Worm (Caenorhabditis elegans): ENCODE results near the gene gmap-3.

The gmap-3 gene

ce11 chrX:12913398-12914071 is 27.2 kb downstream of the gmap-3 start:
- TF ChIP-seq lin-39 (tag; optimal IDR thresholded peaks at IDR 0.05) (no peak), Y5F2A.4 (GFP tag; optimal IDR thresholded peaks at IDR 0.05) (no peak), spr-3 (GFP tag; optimal IDR thresholded peaks at IDR 0.05) (no peak), php-3 (GFP tag; IDR thresholded peaks at IDR 0.05) (no peak), nhr-102 (tag; optimal IDR thresholded peaks at IDR 0.05) (no peak), hlh-30 (tag; optimal IDR thresholded peaks at IDR 0.05; ENCODE audit: insufficient read depth) (no peak), egl-43 (GFP tag; IDR thresholded peaks at IDR 0.05) (0 out of 2 replicates have a peak, but pooled peaks have one; percentile 24), dmd-8 (GFP tag; IDR thresholded peaks at IDR 0.05) (no peak), nhr-76 (tag; optimal IDR thresholded peaks at IDR 0.05) (no peak), daf-16 (GFP tag; optimal IDR thresholded peaks at IDR 0.05) (peak in 1 of 2 experiments; percentile 78), daf-16 (tag; optimal IDR thresholded peaks at IDR 0.05) (peak; percentile 70), zip-11 (GFP tag; IDR thresholded peaks at IDR 0.05) (no peak), daf-19 (GFP tag; conservative IDR thresholded peaks at IDR 0.05) (no peak), tag-97 (GFP tag; IDR thresholded peaks at IDR 0.05) (no peak), nhr-28 (tag; optimal IDR thresholded peaks at IDR 0.05) (peak; percentile 16), pha-4 (GFP tag; IDR thresholded peaks at IDR 0.05) (no peak), pha-4 (tag; optimal IDR thresholded peaks at IDR 0.05) (no peak), nhr-25 (tag; optimal IDR thresholded peaks at IDR 0.05; ENCODE audit: borderline replicate concordance, insufficient read depth) (no peak), dve-1 (tag; optimal IDR thresholded peaks at IDR 0.05; ENCODE audit: insufficient read depth) (peak; percentile 28), Y105C5A.15 (GFP tag; IDR thresholded peaks at IDR 0.05) (no peak), unc-62 (GFP tag; optimal IDR thresholded peaks at IDR 0.05 in 1 of 2) (peak in 1 of 2 experiments; percentile 35), unc-62 (tag; optimal IDR thresholded peaks at IDR 0.05) (no peak), mep-1 (tag; optimal IDR thresholded peaks at IDR 0.05) (no peak), lsy-2 (tag; optimal IDR thresholded peaks at IDR 0.05) (no peak)

ce11 chrX:12912435-12912834 is 28.3 kb downstream of the gmap-3 start:
- TF ChIP-seq Y105C5A.15 (GFP tag; IDR thresholded peaks at IDR 0.05) (no peak), daf-16 (GFP tag; optimal IDR thresholded peaks at IDR 0.05) (no peak), daf-16 (tag; optimal IDR thresholded peaks at IDR 0.05) (peak; percentile 14), lsy-2 (tag; optimal IDR thresholded peaks at IDR 0.05) (peak in 1 of 2 experiments; percentile 13), unc-62 (GFP tag; optimal IDR thresholded peaks at IDR 0.05 in 1 of 2) (peak in 1 of 2 experiments; percentile 78), unc-62 (tag; optimal IDR thresholded peaks at IDR 0.05) (no peak)

ce11 chrX:12911235-12911634 is 29.5 kb downstream of the gmap-3 start:
- TF ChIP-seq nhr-28 (tag; optimal IDR thresholded peaks at IDR 0.05): peak; percentile 44
- TF ChIP-seq hlh-30 (tag; optimal IDR thresholded peaks at IDR 0.05; ENCODE audit: insufficient read depth): peak; percentile 89
- peak; percentile 13 for TF ChIP-seq pqm-1 (tag; optimal IDR thresholded peaks at IDR 0.05)
- TF ChIP-seq daf-16 (GFP tag; optimal IDR thresholded peaks at IDR 0.05): no peak
- TF ChIP-seq daf-16 (tag; optimal IDR thresholded peaks at IDR 0.05): peak; percentile 52
- TF ChIP-seq dmd-6 (GFP tag; IDR thresholded peaks at IDR 0.05): peak; percentile 88
- TF ChIP-seq skn-1 (tag; optimal IDR thresholded peaks at IDR 0.05): no peak
- no peak for TF ChIP-seq ces-1 (GFP tag; optimal IDR thresholded peaks at IDR 0.05)
- TF ChIP-seq ztf-7 (tag; optimal IDR thresholded peaks at IDR 0.05): no peak
- no peak for TF ChIP-seq nhr-48 (tag; optimal IDR thresholded peaks at IDR 0.05)
- TF ChIP-seq php-3 (GFP tag; IDR thresholded peaks at IDR 0.05): peak; percentile 43; the same call in 1 of the 2 replicates
- peak; percentile 25 for TF ChIP-seq mep-1 (tag; optimal IDR thresholded peaks at IDR 0.05)
- TF ChIP-seq tra-1 (GFP tag; IDR thresholded peaks at IDR 0.05): peak; percentile 9; the same call in 1 of the 2 replicates
- TF ChIP-seq unc-62 (GFP tag; optimal IDR thresholded peaks at IDR 0.05 in 1 of 2): peak in 1 of 2 experiments; percentile 61
- TF ChIP-seq unc-62 (tag; optimal IDR thresholded peaks at IDR 0.05): no peak
- peak; percentile 78 for TF ChIP-seq hlh-11 (tag; optimal IDR thresholded peaks at IDR 0.05)
- TF ChIP-seq mxl-3 (GFP tag; optimal IDR thresholded peaks at IDR 0.05): peak; percentile 35
- 0 out of 2 replicates have a peak, but pooled peaks have one; percentile 9 for TF ChIP-seq mdt-29 (GFP tag; IDR thresholded peaks at IDR 0.05)
- TF ChIP-seq ctbp-1 (GFP tag; IDR thresholded peaks at IDR 0.05): no peak
- peak; percentile 16 for TF ChIP-seq nhr-11 (tag; optimal IDR thresholded peaks at IDR 0.05)
- peak in 1 of 2 experiments; percentile 69 for TF ChIP-seq mdl-1 (tag; optimal IDR thresholded peaks at IDR 0.05)
- no peak for TF ChIP-seq lin-1 (GFP tag; IDR thresholded peaks at IDR 0.05)
- TF ChIP-seq snpc-1.2 (GFP tag; IDR thresholded peaks at IDR 0.05): no peak
- peak; percentile 78 for TF ChIP-seq dve-1 (tag; optimal IDR thresholded peaks at IDR 0.05; ENCODE audit: insufficient read depth)
- TF ChIP-seq lsy-2 (tag; optimal IDR thresholded peaks at IDR 0.05): peak in 1 of 2 experiments; percentile 7
- no peak for TF ChIP-seq lin-15B (tag; optimal IDR thresholded peaks at IDR 0.05)
